Worm (Caenorhabditis elegans) whole organism, L1 larva: ENCODE results near the gene F25B5.3.

Experiments
- aly-2 ChIP-seq: fragments of 150-350 bp; optimal IDR thresholded peaks from 2 replicates; lab custom pipeline; 2014; ENCODE audit warnings: missing biosample characterization, missing genetic modification characterization
- ceh-90 ChIP-seq: sonication (generic microtip); optimal IDR thresholded peaks from 2 replicates; lab custom pipeline; 2016; ENCODE audit warnings: missing genetic modification characterization, missing compliant biosample characterization
- dpl-1 ChIP-seq, 3 experiments: fragments of 150-350 bp in 2 of 3; sonication (generic microtip) in 1 of 3; optimal IDR thresholded peaks; 2 replicates each; lab custom pipeline; 2014 to 2017; ENCODE audit warnings: missing biosample characterization in 3 of 3, missing genetic modification characterization in 3 of 3, missing genetic modification reagents in 3 of 3
- egl-27 ChIP-seq, 2 experiments: fragments of 150-350 bp in 1 of 2; sonication (generic microtip); optimal IDR thresholded peaks; 3 replicates each; lab custom pipeline; 2017 to 2018; ENCODE audit warnings: missing biosample characterization in 2 of 2, missing genetic modification characterization in 2 of 2, missing genetic modification reagents in 2 of 2
- hpl-2 ChIP-seq: fragments of 150-350 bp; optimal IDR thresholded peaks from 2 replicates; lab custom pipeline; 2014; ENCODE audit warnings: missing biosample characterization, missing genetic modification reagents, missing genetic modification characterization
- lin-13 ChIP-seq: fragments of 150-350 bp; optimal IDR thresholded peaks from 2 replicates; lab custom pipeline; 2014; ENCODE audit warnings: missing biosample characterization, missing genetic modification reagents, missing genetic modification characterization
- lin-14 ChIP-seq: fragments of 200-800 bp; sonication (Bioruptor generic); optimal IDR thresholded peaks from 2 replicates; lab custom pipeline; 2018; ENCODE audit warnings: mild to moderate bottlenecking, missing genetic modification characterization, moderate library complexity, missing compliant biosample characterization
- lin-39 ChIP-seq: fragments of 150-350 bp; optimal IDR thresholded peaks from 2 replicates; lab custom pipeline; 2014; ENCODE audit warnings: missing biosample characterization, missing genetic modification reagents, missing genetic modification characterization
- mep-1 ChIP-seq: fragments of 150-350 bp; optimal IDR thresholded peaks from 2 replicates; lab custom pipeline; 2014; ENCODE audit warnings: missing biosample characterization, missing genetic modification characterization
- nhr-11 ChIP-seq: fragments of 150-350 bp; optimal IDR thresholded peaks from 2 replicates; lab custom pipeline; 2014; ENCODE audit warnings: missing biosample characterization, missing genetic modification characterization
- nhr-71 ChIP-seq: sonication (generic microtip); optimal IDR thresholded peaks from 2 replicates; lab custom pipeline; 2016; ENCODE audit warnings: mild to moderate bottlenecking, missing genetic modification characterization, moderate library complexity, missing compliant biosample characterization
- nhr-76 ChIP-seq: sonication (generic microtip); optimal IDR thresholded peaks from 2 replicates; lab custom pipeline; 2017; ENCODE audit warnings: missing biosample characterization, missing genetic modification characterization
- nhr-90 ChIP-seq: sonication (generic microtip); optimal IDR thresholded peaks from 2 replicates; lab custom pipeline; 2016; ENCODE audit warnings: mild to moderate bottlenecking, missing genetic modification characterization, missing compliant biosample characterization; ENCODE audit not compliant: poor library complexity

- no peak for TF ChIP-seq nhr-11
- TF ChIP-seq nhr-76 = no peak
- TF ChIP-seq lin-39 (tag; lab: Kevin White, UChicago) = no peak
- peak; percentile 60 for TF ChIP-seq lin-14 (GFP tag; lab: Kevin White, UChicago)
- no peak for TF ChIP-seq nhr-71 (tag; lab: Kevin White, UChicago)
- TF ChIP-seq lin-13 (GFP tag; lab: Kevin White, UChicago) = no peak
- no peak for TF ChIP-seq ceh-90
- TF ChIP-seq aly-2 = no peak
- no peak for TF ChIP-seq hpl-2 (GFP tag; lab: Kevin White, UChicago)
- no peak for TF ChIP-seq mep-1 (tag; lab: Kevin White, UChicago)
- no peak for TF ChIP-seq nhr-90 (tag; lab: Kevin White, UChicago)
- TF ChIP-seq egl-27 (tag; optimal IDR thresholded peaks at IDR 0.05; lab: Kevin White, UChicago) = no peak
- no peak for TF ChIP-seq dpl-1 (GFP tag; optimal IDR thresholded peaks at IDR 0.05; lab: Kevin White, UChicago)
These were observed 32.7 kb downstream of the F25B5.3 start for ce11 chrIII:5981407-5981806.
